Fruit fly (Drosophila melanogaster): Measurements from ENCODE around the gene CG32485.

CG32485 gene

dm6 chr3L:3083329-3084083 lies 33.4 kb downstream of the CG32485 start (continued):
- peak; percentile 30 for TF ChIP-seq CG6765 (GFP tag; optimal IDR thresholded peaks at IDR 0.05)
- no peak for TF ChIP-seq CG11085 (GFP tag; IDR thresholded peaks at IDR 0.05)
- peak; percentile 46 for TF ChIP-seq NC2α (GFP tag; optimal IDR thresholded peaks at IDR 0.05)
- TF ChIP-seq disco-r (GFP tag; optimal IDR thresholded peaks at IDR 0.05): no peak
- peak; percentile 16 for TF ChIP-seq CG13296 (GFP tag; optimal IDR thresholded peaks at IDR 0.05)
- TF ChIP-seq GATAe (GFP tag; conservative IDR thresholded peaks at IDR 0.05): peak; percentile 91
- no peak for TF ChIP-seq CG9817 (tag; optimal IDR thresholded peaks at IDR 0.05)
- no peak for TF ChIP-seq CG12942 (GFP tag; optimal IDR thresholded peaks at IDR 0.05)
- no peak for TF ChIP-seq C15 (GFP tag; IDR thresholded peaks at IDR 0.05)
- TF ChIP-seq Atf-2 (GFP tag; optimal IDR thresholded peaks at IDR 0.05): no peak
- TF ChIP-seq CG8388 (GFP tag; optimal IDR thresholded peaks at IDR 0.05): peak; percentile 10
- TF ChIP-seq HLH54F (GFP tag; optimal IDR thresholded peaks at IDR 0.05): no peak
- peak; percentile 67 for TF ChIP-seq CG31365 (tag; optimal IDR thresholded peaks at IDR 0.05)
- no peak for TF ChIP-seq run (tag; optimal IDR thresholded peaks at IDR 0.05)
- no peak for TF ChIP-seq CG1647 (GFP tag; optimal IDR thresholded peaks at IDR 0.05)
- no peak for TF ChIP-seq CG16813 (GFP tag; IDR thresholded peaks at IDR 0.05; ENCODE audit: partially characterized antibody)
- TF ChIP-seq ci (GFP tag; IDR thresholded peaks at IDR 0.05): peak; percentile 79; the same call in 2 of the 3 replicates
- TF ChIP-seq CG2129 (GFP tag; IDR thresholded peaks at IDR 0.05; ENCODE audit: partially characterized antibody): no peak
- TF ChIP-seq ara (GFP tag; IDR thresholded peaks at IDR 0.05): peak; percentile 82
- TF ChIP-seq CG11695 (GFP tag; IDR thresholded peaks at IDR 0.05): peak; percentile 33; the same call in 1 of the 3 replicates
- TF ChIP-seq CG7357 (GFP tag; IDR thresholded peaks at IDR 0.05): no peak
- peak; percentile 52 for TF ChIP-seq CG1233 (GFP tag; optimal IDR thresholded peaks at IDR 0.05)
- TF ChIP-seq Adf1 (GFP tag; IDR thresholded peaks at IDR 0.05): peak; percentile 56; the same call in 1 of the 2 replicates
- 0 out of 2 replicates have a peak, but pooled peaks have one; percentile 37 for TF ChIP-seq CG32767 (GFP tag; IDR thresholded peaks at IDR 0.05)
- peak; percentile 66 for TF ChIP-seq Asciz (GFP tag; optimal IDR thresholded peaks at IDR 0.05)
- peak; percentile 48 for TF ChIP-seq gem (tag; optimal IDR thresholded peaks at IDR 0.05)
- no peak for TF ChIP-seq br (optimal IDR thresholded peaks at IDR 0.05)
- TF ChIP-seq Nf-YA (GFP tag; IDR thresholded peaks at IDR 0.05): 0 out of 2 replicates have a peak, but pooled peaks have one; percentile 12
- TF ChIP-seq Pdp1 (GFP tag; optimal IDR thresholded peaks at IDR 0.05): peak; percentile 17 to 48
- peak; percentile 45 for TF ChIP-seq Sox100B (GFP tag; optimal IDR thresholded peaks at IDR 0.05)
- TF ChIP-seq CG17568 (GFP tag; optimal IDR thresholded peaks at IDR 0.05): peak; percentile 42
- TF ChIP-seq H15 (GFP tag; IDR thresholded peaks at IDR 0.05): no peak
- TF ChIP-seq Hr78 (GFP tag; optimal IDR thresholded peaks at IDR 0.05): peak in 1 of 2 experiments; percentile 32
- no peak for TF ChIP-seq luna (GFP tag; optimal IDR thresholded peaks at IDR 0.05)
- no peak; the same call in 1 of the 2 replicates for TF ChIP-seq Bgb (GFP tag; IDR thresholded peaks at IDR 0.05; ENCODE audit: partially characterized antibody)
- TF ChIP-seq gsb (GFP tag; IDR thresholded peaks at IDR 0.05): no peak
- no peak for TF ChIP-seq fu2 (GFP tag; optimal IDR thresholded peaks at IDR 0.05)
- TF ChIP-seq CG12104 (GFP tag; optimal IDR thresholded peaks at IDR 0.05): no peak
- no peak for TF ChIP-seq CG10959 (GFP tag; IDR thresholded peaks at IDR 0.05)
- peak; percentile 48; the same call in 1 of the 2 replicates for TF ChIP-seq E2f1 (GFP tag; IDR thresholded peaks at IDR 0.05)
- TF ChIP-seq CG16815 (GFP tag; optimal IDR thresholded peaks at IDR 0.05): no peak
- TF ChIP-seq CG1529 (GFP tag; optimal IDR thresholded peaks at IDR 0.05): peak; percentile 54
- peak; percentile 4 for TF ChIP-seq CG9437 (GFP tag; optimal IDR thresholded peaks at IDR 0.05)
- no peak; the same call in 1 of the 2 replicates for TF ChIP-seq amos (GFP tag; IDR thresholded peaks at IDR 0.05; ENCODE audit: partially characterized antibody)
- no peak for TF ChIP-seq CG17361 (GFP tag; IDR thresholded peaks at IDR 0.05)
- no peak for TF ChIP-seq croc (GFP tag; conservative IDR thresholded peaks at IDR 0.05)
- no peak for TF ChIP-seq ac (GFP tag; optimal IDR thresholded peaks at IDR 0.05)
- TF ChIP-seq ab (GFP tag; optimal IDR thresholded peaks at IDR 0.05): no peak
- peak; percentile 5 for TF ChIP-seq CG17829 (tag; optimal IDR thresholded peaks at IDR 0.05)

Measured in whole organism, embryonic.